Worm (Caenorhabditis elegans): ENCODE data around the gene cht-3.

DNA sequence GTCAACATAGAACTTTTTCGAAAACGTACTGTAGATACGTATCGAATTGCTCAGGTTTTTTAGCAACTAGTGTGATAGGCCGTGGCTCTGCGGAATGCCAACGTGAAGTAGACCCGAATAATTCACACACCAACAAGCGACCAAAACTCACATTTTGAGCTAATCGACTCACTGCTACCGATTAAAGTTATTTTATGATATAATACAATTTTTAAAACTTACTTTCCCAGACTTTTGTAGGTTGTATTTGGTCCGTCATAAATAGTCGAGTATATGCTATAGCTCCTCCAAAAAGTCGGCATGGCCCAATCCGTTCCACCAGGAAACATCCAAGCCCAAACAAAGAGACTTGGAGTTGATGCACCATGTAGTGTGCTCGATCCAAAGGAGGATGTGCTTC, 7.4 kb downstream of the cht-3 start, which contains the start of gene C25A8.1:
- TF ChIP-seq ceh-24 (tag; optimal IDR thresholded peaks at IDR 0.05), result no peak
- TF ChIP-seq rnt-1 (tag; optimal IDR thresholded peaks at IDR 0.05), result no peak
- TF ChIP-seq nhr-11 (tag; optimal IDR thresholded peaks at IDR 0.05), result no peak

Data from whole organism, late embryonic.